Fruit fly (Drosophila melanogaster) whole organism, embryonic: Measurements from ENCODE around the gene CG5969.

Experiments used
- Aef1 ChIP-seq: fragments of 200-800 bp; sonication (Bioruptor generic); IDR thresholded peaks from 3 replicates; pipeline ENCODE4 v1.3.6; 2022; ENCODE audit warnings: missing biosample characterization, missing genetic modification characterization
- BEAF-32 ChIP-seq: fragments of 200-800 bp; sonication (Bioruptor generic); optimal IDR thresholded peaks from 3 replicates; lab custom pipeline; 2017; ENCODE audit warnings: missing biosample characterization, missing genetic modification characterization, mild to moderate bottlenecking, moderate library complexity, missing genetic modification reagents
- Bgb ChIP-seq: fragments of 200-800 bp; sonication (Bioruptor generic); IDR thresholded peaks from 2 replicates; pipeline ENCODE4 v1.3.6; 2022; ENCODE audit warnings: missing biosample characterization, missing genetic modification characterization; ENCODE audit not compliant: partially characterized antibody
- CG10462 ChIP-seq: fragments of 200-800 bp; sonication (Bioruptor generic); optimal IDR thresholded peaks from 2 replicates; lab custom pipeline; 2016; ENCODE audit warnings: missing biosample characterization, missing genetic modification characterization
- CG11398 ChIP-seq: fragments of 200-800 bp; sonication (Bioruptor generic); optimal IDR thresholded peaks from 2 replicates; lab custom pipeline; 2016; ENCODE audit warnings: missing biosample characterization, missing genetic modification characterization
- CG12236 ChIP-seq: fragments of 200-800 bp; sonication (Bioruptor generic); optimal IDR thresholded peaks from 2 replicates; lab custom pipeline; 2016; ENCODE audit warnings: missing biosample characterization, missing genetic modification characterization
- CG13287 ChIP-seq: fragments of 200-800 bp; sonication (Bioruptor generic); IDR thresholded peaks from 2 replicates; pipeline ENCODE4 v1.3.6; 2022; ENCODE audit warnings: missing biosample characterization, missing genetic modification characterization; ENCODE audit not compliant: partially characterized antibody
- CG13424 ChIP-seq: fragments of 200-800 bp; sonication (Bioruptor generic); optimal IDR thresholded peaks from 2 replicates; lab custom pipeline; 2019; ENCODE audit warnings: missing biosample characterization, mild to moderate bottlenecking, missing genetic modification characterization, moderate library complexity
- CG14014 ChIP-seq: fragments of 200-800 bp; sonication (Bioruptor generic); IDR thresholded peaks from 2 replicates; pipeline ENCODE4 v1.3.6; 2022; ENCODE audit warnings: missing biosample characterization, missing genetic modification characterization
- CG14050 ChIP-seq: fragments of 200-800 bp; sonication (Bioruptor generic); IDR thresholded peaks from 3 replicates; pipeline ENCODE4 v1.3.6; 2022; ENCODE audit warnings: missing biosample characterization, missing genetic modification characterization
- CG15011 ChIP-seq: fragments of 200-800 bp; sonication (Bioruptor generic); optimal IDR thresholded peaks from 3 replicates; lab custom pipeline; 2018; ENCODE audit warnings: missing biosample characterization, mild to moderate bottlenecking, missing genetic modification characterization
- CG15601 ChIP-seq: fragments of 200-800 bp; sonication (Bioruptor generic); optimal IDR thresholded peaks from 3 replicates; lab custom pipeline; 2019; ENCODE audit warnings: missing biosample characterization, mild to moderate bottlenecking, missing genetic modification characterization, moderate library complexity
- CG15696 ChIP-seq: fragments of 200-800 bp; sonication (Bioruptor generic); optimal IDR thresholded peaks from 2 replicates; lab custom pipeline; 2019; ENCODE audit warnings: missing biosample characterization, mild to moderate bottlenecking, missing genetic modification characterization, moderate library complexity
- CG17385 ChIP-seq: fragments of 200-800 bp; sonication (Bioruptor generic); optimal IDR thresholded peaks from 3 replicates; lab custom pipeline; 2018; ENCODE audit warnings: missing biosample characterization, mild to moderate bottlenecking, missing genetic modification characterization
- CG17912 ChIP-seq: fragments of 200-800 bp; sonication (Bioruptor generic); optimal IDR thresholded peaks from 2 replicates; lab custom pipeline; 2018; ENCODE audit warnings: missing biosample characterization, mild to moderate bottlenecking, missing genetic modification characterization
- CG2129 ChIP-seq: fragments of 200-800 bp; sonication (Bioruptor generic); IDR thresholded peaks from 2 replicates; pipeline ENCODE4 v1.3.6; 2022; ENCODE audit warnings: missing biosample characterization, missing genetic modification characterization; ENCODE audit not compliant: partially characterized antibody
- CG2199 ChIP-seq: fragments of 200-800 bp; sonication (Bioruptor generic); IDR thresholded peaks from 3 replicates; pipeline ENCODE4 v1.3.6; 2022; ENCODE audit warnings: missing biosample characterization, missing genetic modification characterization
- CG34224 ChIP-seq: fragments of 200-800 bp; sonication (Bioruptor generic); IDR thresholded peaks from 3 replicates; pipeline ENCODE4 v1.3.6; 2022; ENCODE audit warnings: missing biosample characterization, missing genetic modification characterization; ENCODE audit not compliant: partially characterized antibody
- CG4404 ChIP-seq: fragments of 200-800 bp; sonication (Bioruptor generic); IDR thresholded peaks from 2 replicates; pipeline ENCODE4 v1.3.6; 2022; ENCODE audit warnings: missing biosample characterization, missing genetic modification characterization
- CG4424 ChIP-seq: fragments of 200-800 bp; sonication (Bioruptor generic); optimal IDR thresholded peaks from 3 replicates; lab custom pipeline; 2016; ENCODE audit warnings: missing biosample characterization, missing genetic modification characterization
- CG8281 ChIP-seq: fragments of 200-800 bp; sonication (Bioruptor generic); optimal IDR thresholded peaks from 2 replicates; lab custom pipeline; 2018; ENCODE audit warnings: missing biosample characterization, mild to moderate bottlenecking, missing genetic modification characterization, moderate library complexity
- Dll ChIP-seq: fragments of 200-800 bp; sonication (Bioruptor generic); IDR thresholded peaks from 4 replicates; pipeline ENCODE4 v1.3.6; 2022; ENCODE audit warnings: missing biosample characterization, missing genetic modification characterization; ENCODE audit not compliant: partially characterized antibody
- Gsc ChIP-seq: fragments of 200-800 bp; sonication (Bioruptor generic); IDR thresholded peaks from 2 replicates; pipeline ENCODE4 v1.3.6; 2022; ENCODE audit warnings: missing biosample characterization, missing genetic modification characterization
- H15 ChIP-seq: fragments of 200-800 bp; sonication (Bioruptor generic); IDR thresholded peaks from 3 replicates; pipeline ENCODE4 v1.3.6; 2022; ENCODE audit warnings: missing biosample characterization, missing genetic modification characterization
- Hmr ChIP-seq: fragments of 200-800 bp; sonication (Bioruptor generic); optimal IDR thresholded peaks from 3 replicates; lab custom pipeline; 2017; ENCODE audit warnings: mild to moderate bottlenecking, missing biosample characterization, missing genetic modification reagents, missing genetic modification characterization
- Jarid2 ChIP-seq: fragments of 200-800 bp; sonication (Bioruptor generic); optimal IDR thresholded peaks from 3 replicates; lab custom pipeline; 2017; ENCODE audit warnings: mild to moderate bottlenecking, missing biosample characterization, missing genetic modification reagents, missing genetic modification characterization
- MBD-R2 ChIP-seq: fragments of 200-800 bp; sonication (Bioruptor generic); IDR thresholded peaks from 2 replicates; pipeline ENCODE4 v1.3.6; 2022; ENCODE audit warnings: missing biosample characterization, missing genetic modification characterization
- MESR4 ChIP-seq: fragments of 200-800 bp; sonication (Bioruptor generic); optimal IDR thresholded peaks from 2 replicates; lab custom pipeline; 2018; ENCODE audit warnings: missing biosample characterization, mild to moderate bottlenecking, missing genetic modification characterization, moderate library complexity
- Med ChIP-seq: fragments of 200-800 bp; sonication (Bioruptor generic); peaks from one replicate; lab custom pipeline; 2016; ENCODE audit warnings: missing biosample characterization, missing genetic modification characterization, mild to moderate bottlenecking, inconsistent platforms, moderate library complexity
- Myb ChIP-seq: fragments of 200-800 bp; sonication (Bioruptor generic); optimal IDR thresholded peaks from 2 replicates; lab custom pipeline; 2016; ENCODE audit warnings: missing biosample characterization, missing genetic modification characterization
- Nf-YA ChIP-seq: fragments of 200-800 bp; sonication (Bioruptor generic); IDR thresholded peaks from 2 replicates; pipeline ENCODE4 v1.3.6; 2022; ENCODE audit warnings: missing biosample characterization, missing genetic modification characterization
- PHDP ChIP-seq: fragments of 200-800 bp; sonication (Bioruptor generic); optimal IDR thresholded peaks from 3 replicates; lab custom pipeline; 2018; ENCODE audit warnings: missing biosample characterization, mild to moderate bottlenecking, missing genetic modification characterization, moderate library complexity
- Sin3A ChIP-seq: fragments of >200 bp; optimal IDR thresholded peaks from 2 replicates; lab custom pipeline; 2018
- ash1 ChIP-seq: fragments of 200-800 bp; sonication (Bioruptor generic); optimal IDR thresholded peaks from 2 replicates; lab custom pipeline; 2018; ENCODE audit warnings: missing biosample characterization, mild to moderate bottlenecking, missing genetic modification characterization
- bbx ChIP-seq: fragments of 200-800 bp; sonication (Bioruptor generic); IDR thresholded peaks from 2 replicates; pipeline ENCODE4 v1.3.6; 2022; ENCODE audit warnings: missing biosample characterization, missing genetic modification characterization; ENCODE audit not compliant: partially characterized antibody
- fd64A ChIP-seq: fragments of 200-800 bp; sonication (Bioruptor generic); optimal IDR thresholded peaks from 3 replicates; lab custom pipeline; 2018; ENCODE audit warnings: missing biosample characterization, mild to moderate bottlenecking, missing genetic modification characterization
- fru ChIP-seq: fragments of >200 bp; optimal IDR thresholded peaks from 2 replicates; lab custom pipeline; 2017
- gcm2 ChIP-seq: fragments of 200-800 bp; sonication (Bioruptor generic); optimal IDR thresholded peaks from 2 replicates; lab custom pipeline; 2016; ENCODE audit warnings: missing biosample characterization, missing genetic modification characterization
- hbn ChIP-seq: fragments of 200-800 bp; sonication (Bioruptor generic); IDR thresholded peaks from 2 replicates; pipeline ENCODE4 v1.3.6; 2022; ENCODE audit warnings: missing biosample characterization, missing genetic modification characterization; ENCODE audit not compliant: partially characterized antibody
- jigr1 ChIP-seq: fragments of 200-800 bp; sonication (Bioruptor generic); IDR thresholded peaks from 3 replicates; pipeline ENCODE4 v1.3.6; 2022; ENCODE audit warnings: missing biosample characterization, missing genetic modification characterization
- kah ChIP-seq: fragments of 200-800 bp; sonication (Bioruptor generic); optimal IDR thresholded peaks from 2 replicates; lab custom pipeline; 2018; ENCODE audit warnings: missing biosample characterization, mild to moderate bottlenecking, missing genetic modification characterization
- knrl ChIP-seq: fragments of 200-800 bp; sonication (Bioruptor generic); IDR thresholded peaks from 3 replicates; pipeline ENCODE4 v1.3.6; 2022; ENCODE audit warnings: missing biosample characterization, missing genetic modification characterization; ENCODE audit not compliant: partially characterized antibody
- lab ChIP-seq: fragments of 200-800 bp; sonication (Bioruptor generic); optimal IDR thresholded peaks from 3 replicates; lab custom pipeline; 2017; ENCODE audit warnings: missing biosample characterization, missing genetic modification characterization, mild to moderate bottlenecking, moderate library complexity, missing genetic modification reagents
- nerfin-1 ChIP-seq: fragments of 200-800 bp; sonication (Bioruptor generic); optimal IDR thresholded peaks from 3 replicates; lab custom pipeline; 2019; ENCODE audit warnings: missing biosample characterization, mild to moderate bottlenecking, missing genetic modification characterization, moderate library complexity
- onecut ChIP-seq: fragments of 200-800 bp; sonication (Bioruptor generic); IDR thresholded peaks from 2 replicates; pipeline ENCODE4 v1.3.6; 2022; ENCODE audit warnings: missing biosample characterization, missing genetic modification characterization
- pb ChIP-seq: fragments of 200-800 bp; sonication (Bioruptor generic); optimal IDR thresholded peaks from 3 replicates; lab custom pipeline; 2016; ENCODE audit warnings: missing biosample characterization, missing genetic modification characterization
- rib ChIP-seq: fragments of 200-800 bp; sonication (Bioruptor generic); IDR thresholded peaks from 2 replicates; pipeline ENCODE4 v1.3.6; 2022; ENCODE audit warnings: missing biosample characterization, missing genetic modification characterization
- schlank ChIP-seq: fragments of 200-800 bp; sonication (Bioruptor generic); optimal IDR thresholded peaks from 2 replicates; lab custom pipeline; 2018; ENCODE audit warnings: missing biosample characterization, mild to moderate bottlenecking, missing genetic modification characterization
- toy ChIP-seq: fragments of 200-800 bp; sonication (Bioruptor generic); IDR thresholded peaks from 2 replicates; pipeline ENCODE4 v1.3.6; 2022; ENCODE audit warnings: missing biosample characterization, missing genetic modification characterization
- trem ChIP-seq: fragments of 200-800 bp; optimal IDR thresholded peaks from 3 replicates; lab custom pipeline; 2019; ENCODE audit warnings: missing biosample characterization, mild to moderate bottlenecking, missing genetic modification characterization, moderate library complexity
- zfh1 ChIP-seq: fragments of 200-800 bp; sonication (Bioruptor generic); IDR thresholded peaks from 3 replicates; pipeline ENCODE4 v1.3.6; 2022; ENCODE audit warnings: missing biosample characterization, missing genetic modification characterization

Gene CG5969

dm6 chr3L:20427449-20427848, 46.1 kb upstream of the CG5969 start, which contains the start of gene CG5274 (continued):
- no peak for TF ChIP-seq H15
- peak; percentile 27; the same call in 1 of the 2 replicates for TF ChIP-seq hbn (GFP tag; lab: Robert Waterston, UW)
- peak; percentile 40 for TF ChIP-seq CG10462 (GFP tag; lab: Kevin White, UChicago)
- TF ChIP-seq fd64A (GFP tag; lab: Kevin White, UChicago) = no peak
- peak; percentile 33 for TF ChIP-seq nerfin-1 (tag; lab: Kevin White, UChicago)
- TF ChIP-seq zfh1 (GFP tag; lab: Robert Waterston, UW) = no peak
- TF ChIP-seq Gsc = no peak
- no peak for TF ChIP-seq CG2199 (GFP tag; lab: Robert Waterston, UW)
- TF ChIP-seq Myb (GFP tag; lab: Kevin White, UChicago) = peak; percentile 62
- TF ChIP-seq CG15011 = no peak
- no peak for TF ChIP-seq CG15696 (tag; lab: Kevin White, UChicago)
- TF ChIP-seq fru (lab: Kevin White, UChicago) = no peak
- no peak for TF ChIP-seq Hmr (GFP tag; lab: Kevin White, UChicago)
- TF ChIP-seq Dll = 0 out of 4 replicates have a peak, but pooled peaks have one; percentile 37
- TF ChIP-seq CG14014 = no peak
- TF ChIP-seq lab (GFP tag; lab: Kevin White, UChicago) = no peak
- TF ChIP-seq BEAF-32 (GFP tag; lab: Kevin White, UChicago) = peak; percentile 49
- no peak for TF ChIP-seq schlank (tag; lab: Kevin White, UChicago)
- no peak for TF ChIP-seq jigr1
- no peak for TF ChIP-seq gcm2
- TF ChIP-seq CG13424 (tag; lab: Kevin White, UChicago) = no peak
- TF ChIP-seq onecut = no peak
- TF ChIP-seq CG15601 (tag; lab: Kevin White, UChicago) = no peak
- TF ChIP-seq rib (GFP tag; lab: Robert Waterston, UW) = no peak
- no peak for TF ChIP-seq Nf-YA
- TF ChIP-seq pb = no peak
- peak; percentile 23 for TF ChIP-seq trem (tag; lab: Kevin White, UChicago)
- TF ChIP-seq toy = no peak
- TF ChIP-seq MBD-R2 (GFP tag; lab: Robert Waterston, UW) = peak; percentile 66
- no peak for TF ChIP-seq knrl (GFP tag; lab: Robert Waterston, UW)
- no peak for TF ChIP-seq CG17912 (GFP tag; lab: Kevin White, UChicago)
- no peak for TF ChIP-seq CG17385 (GFP tag; lab: Kevin White, UChicago)
- no peak for TF ChIP-seq ash1 (GFP tag; lab: Kevin White, UChicago)
- TF ChIP-seq PHDP = no peak
- TF ChIP-seq Bgb (GFP tag; lab: Robert Waterston, UW) = no peak; the same call in 1 of the 2 replicates
- no peak for TF ChIP-seq CG14050 (GFP tag; lab: Robert Waterston, UW)
- TF ChIP-seq CG12236 = no peak
- TF ChIP-seq CG8281 = no peak
- TF ChIP-seq Jarid2 (GFP tag; lab: Kevin White, UChicago) = no peak
- TF ChIP-seq CG2129 (GFP tag; lab: Robert Waterston, UW) = no peak
- TF ChIP-seq kah = no peak
- no peak for TF ChIP-seq Aef1 (GFP tag; lab: Robert Waterston, UW)
- TF ChIP-seq MESR4 (GFP tag; lab: Kevin White, UChicago) = peak; percentile 56
- TF ChIP-seq CG11398 (GFP tag; lab: Kevin White, UChicago) = no peak
- no peak for TF ChIP-seq Sin3A (lab: Kevin White, UChicago)
- TF ChIP-seq bbx (GFP tag; lab: Robert Waterston, UW) = peak; percentile 52; the same call in 1 of the 2 replicates
- TF ChIP-seq Med = peak; percentile 13
- no peak for TF ChIP-seq CG4404
- no peak for TF ChIP-seq CG4424
- peak; percentile 62 for TF ChIP-seq CG34224 (GFP tag; lab: Robert Waterston, UW)
- peak; percentile 60; the same call in 1 of the 2 replicates for TF ChIP-seq CG13287
